Worm (Caenorhabditis elegans) whole organism, L2 larva: ENCODE results near the gene cank-26.

Source experiments
- C34F6.9 ChIP-seq: fragments of 150-350 bp; optimal IDR thresholded peaks from 2 replicates; lab custom pipeline; 2014; ENCODE audit warnings: missing biosample characterization, missing genetic modification characterization
- F13H6.1 ChIP-seq: sonication (generic microtip); optimal IDR thresholded peaks from 2 replicates; lab custom pipeline; 2016; ENCODE audit warnings: missing genetic modification characterization, missing compliant biosample characterization
- R02D3.7 ChIP-seq: fragments of 150-350 bp; optimal IDR thresholded peaks from 2 replicates; lab custom pipeline; 2014; ENCODE audit warnings: missing biosample characterization, missing genetic modification characterization
- Y55F3AM.14 ChIP-seq: fragments of 200-800 bp; sonication (Bioruptor generic); optimal IDR thresholded peaks from 2 replicates; lab custom pipeline; 2018; ENCODE audit warnings: mild to moderate bottlenecking, missing genetic modification characterization, missing compliant biosample characterization
- ZK546.5 ChIP-seq: sonication (generic microtip); optimal IDR thresholded peaks from 2 replicates; lab custom pipeline; 2017; ENCODE audit warnings: missing biosample characterization, missing genetic modification characterization
- alr-1 ChIP-seq: fragments of 150-350 bp; optimal IDR thresholded peaks from 2 replicates; lab custom pipeline; 2014; ENCODE audit warnings: missing biosample characterization, missing genetic modification characterization
- aly-2 ChIP-seq: fragments of 150-350 bp; optimal IDR thresholded peaks from 2 replicates; lab custom pipeline; 2014; ENCODE audit warnings: missing biosample characterization, missing genetic modification characterization
- blmp-1 ChIP-seq: sonication (generic microtip); optimal IDR thresholded peaks from 2 replicates; lab custom pipeline; 2017; ENCODE audit warnings: missing genetic modification characterization, mild to moderate bottlenecking, missing compliant biosample characterization, antibody characterized with exemption, moderate library complexity; ENCODE audit not compliant: insufficient read depth
- crh-2 ChIP-seq: sonication (generic microtip); optimal IDR thresholded peaks from 2 replicates; lab custom pipeline; 2017; ENCODE audit warnings: missing biosample characterization, missing genetic modification characterization
- egl-27 ChIP-seq: sonication (generic microtip); optimal IDR thresholded peaks from 3 replicates; lab custom pipeline; 2017; ENCODE audit warnings: missing biosample characterization, missing genetic modification reagents, missing genetic modification characterization
- elt-1 ChIP-seq: fragments of 150-350 bp; optimal IDR thresholded peaks from 2 replicates; lab custom pipeline; 2014; ENCODE audit warnings: missing biosample characterization, missing genetic modification characterization
- fos-1 ChIP-seq: fragments of 150-350 bp; optimal IDR thresholded peaks from 2 replicates; lab custom pipeline; 2014; ENCODE audit warnings: missing biosample characterization, missing genetic modification characterization
- gmeb-1 ChIP-seq: fragments of 150-350 bp; optimal IDR thresholded peaks from 2 replicates; lab custom pipeline; 2014; ENCODE audit warnings: missing biosample characterization, missing genetic modification characterization
- lin-11 ChIP-seq: fragments of 150-350 bp; sonication (generic microtip); optimal IDR thresholded peaks from 2 replicates; lab custom pipeline; 2014; ENCODE audit warnings: missing biosample characterization, missing genetic modification characterization, inconsistent platforms, mixed read lengths
- lin-13 ChIP-seq: fragments of 150-350 bp; optimal IDR thresholded peaks from 2 replicates; lab custom pipeline; 2014; ENCODE audit warnings: missing biosample characterization, missing genetic modification reagents, missing genetic modification characterization
- lin-39 ChIP-seq: fragments of 150-350 bp; optimal IDR thresholded peaks from 2 replicates; lab custom pipeline; 2014; ENCODE audit warnings: missing biosample characterization, missing genetic modification reagents, missing genetic modification characterization
- lsy-2 ChIP-seq, 2 experiments: fragments of 150-350 bp in 1 of 2; sonication (generic microtip) in 1 of 2; optimal IDR thresholded peaks; 2 replicates each; lab custom pipeline; 2014 to 2017; ENCODE audit warnings: missing biosample characterization in 2 of 2, missing genetic modification characterization in 2 of 2
- mab-5 ChIP-seq: fragments of 150-350 bp; optimal IDR thresholded peaks from 2 replicates; lab custom pipeline; 2014; ENCODE audit warnings: missing biosample characterization, missing genetic modification characterization
- mbf-1 ChIP-seq: sonication (generic microtip); optimal IDR thresholded peaks from 2 replicates; lab custom pipeline; 2017; ENCODE audit warnings: missing biosample characterization, missing genetic modification characterization
- nhr-10 ChIP-seq: sonication (generic microtip); optimal IDR thresholded peaks from 2 replicates; lab custom pipeline; 2017; ENCODE audit warnings: missing biosample characterization, missing genetic modification characterization
- nhr-11 ChIP-seq: fragments of 150-350 bp; optimal IDR thresholded peaks from 2 replicates; lab custom pipeline; 2014; ENCODE audit warnings: missing biosample characterization, missing genetic modification characterization
- nhr-129 ChIP-seq: fragments of 150-350 bp; optimal IDR thresholded peaks from 2 replicates; lab custom pipeline; 2014; ENCODE audit warnings: missing biosample characterization, missing genetic modification characterization
- nhr-21 ChIP-seq: fragments of 150-350 bp; optimal IDR thresholded peaks from 2 replicates; lab custom pipeline; 2014; ENCODE audit warnings: missing biosample characterization, missing genetic modification characterization
- nhr-237 ChIP-seq: fragments of 150-350 bp; optimal IDR thresholded peaks from 2 replicates; lab custom pipeline; 2014; ENCODE audit warnings: missing biosample characterization, missing genetic modification characterization
- nhr-25 ChIP-seq: fragments of 150-350 bp; sonication (generic microtip); optimal IDR thresholded peaks from 3 replicates; lab custom pipeline; 2014; ENCODE audit warnings: missing biosample characterization, missing genetic modification characterization
- nhr-6 ChIP-seq: fragments of 150-350 bp; optimal IDR thresholded peaks from 2 replicates; lab custom pipeline; 2014; ENCODE audit warnings: missing biosample characterization, missing genetic modification characterization
- nhr-77 ChIP-seq: fragments of 150-350 bp; optimal IDR thresholded peaks from 2 replicates; lab custom pipeline; 2014; ENCODE audit warnings: missing biosample characterization, missing genetic modification characterization
- sem-4 ChIP-seq: fragments of 150-350 bp; optimal IDR thresholded peaks from 2 replicates; lab custom pipeline; 2014; ENCODE audit warnings: missing biosample characterization, missing genetic modification reagents, missing genetic modification characterization
- skn-1 ChIP-seq: sonication (generic microtip); optimal IDR thresholded peaks from 2 replicates; lab custom pipeline; 2017; ENCODE audit warnings: missing biosample characterization, missing genetic modification characterization
- sma-3 ChIP-seq: sonication (generic microtip); optimal IDR thresholded peaks from 2 replicates; lab custom pipeline; 2016; ENCODE audit warnings: missing genetic modification reagents, missing genetic modification characterization, missing compliant biosample characterization
- sma-9 ChIP-seq, 2 experiments: fragments of 150-350 bp in 1 of 2; sonication (generic microtip) in 1 of 2; optimal IDR thresholded peaks; 2 replicates each; lab custom pipeline; 2014 to 2016; ENCODE audit warnings: missing genetic modification characterization in 2 of 2, mild to moderate bottlenecking in 1 of 2, missing biosample characterization in 1 of 2, missing compliant biosample characterization in 1 of 2, missing genetic modification reagents in 1 of 2, moderate library complexity in 1 of 2
- unc-39 ChIP-seq: fragments of 150-350 bp; optimal IDR thresholded peaks from 2 replicates; lab custom pipeline; 2014; ENCODE audit warnings: missing biosample characterization, missing genetic modification characterization
- unc-55 ChIP-seq: fragments of 150-350 bp; sonication (generic microtip); optimal IDR thresholded peaks from 3 replicates; lab custom pipeline; 2014; ENCODE audit warnings: missing biosample characterization, missing genetic modification reagents, missing genetic modification characterization
- unc-62 ChIP-seq: fragments of 150-350 bp; optimal IDR thresholded peaks from 2 replicates; lab custom pipeline; 2014; ENCODE audit warnings: missing biosample characterization, missing genetic modification reagents, missing genetic modification characterization
- zag-1 ChIP-seq: fragments of 150-350 bp; optimal IDR thresholded peaks from 2 replicates; lab custom pipeline; 2014; ENCODE audit warnings: missing biosample characterization, missing genetic modification characterization
- ztf-1 ChIP-seq: fragments of 200-800 bp; sonication (Bioruptor generic); conservative IDR thresholded peaks from 2 replicates; pipeline ENCODE4 v1.3.6; 2022; ENCODE audit warnings: missing genetic modification characterization, missing compliant biosample characterization
- ztf-4 ChIP-seq: fragments of 150-350 bp; optimal IDR thresholded peaks from 2 replicates; lab custom pipeline; 2014; ENCODE audit warnings: missing biosample characterization, missing genetic modification characterization

cank-26 gene

DNA sequence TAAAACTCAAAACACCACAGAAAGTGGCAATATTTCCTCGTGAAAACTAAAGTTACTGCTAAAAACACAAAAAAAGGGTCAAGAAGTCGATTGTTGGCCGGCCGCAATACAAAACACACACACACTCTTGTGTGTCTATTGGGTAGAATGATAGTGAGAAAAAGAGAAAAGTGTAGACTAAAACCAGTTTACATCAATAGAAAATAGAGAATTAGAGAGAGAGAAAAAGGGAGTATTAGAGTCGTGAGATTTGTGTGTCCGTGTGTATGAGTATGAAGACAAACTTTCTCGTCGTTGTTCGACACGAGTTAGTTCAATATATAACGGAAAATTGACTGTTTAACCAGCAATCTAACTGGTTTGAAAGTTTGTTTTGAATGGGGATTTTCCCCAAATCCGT, 45.4 kb downstream of the cank-26 start:
- TF ChIP-seq nhr-10 (no peak), elt-1 (no peak), blmp-1 (peak; percentile 66), ztf-4 (tag; lab: Kevin White, UChicago) (no peak), mbf-1 (tag; lab: Kevin White, UChicago) (no peak), nhr-129 (tag; lab: Kevin White, UChicago) (peak; percentile 73), crh-2 (tag; lab: Kevin White, UChicago) (peak; percentile 27), lin-13 (GFP tag; lab: Kevin White, UChicago) (no peak), fos-1 (peak; percentile 67), skn-1 (tag; lab: Kevin White, UChicago) (no peak), nhr-11 (tag; lab: Kevin White, UChicago) (no peak), sma-9 (GFP tag; optimal IDR thresholded peaks at IDR 0.05; lab: Kevin White, UChicago) (peak; percentile 56), sma-9 (tag; optimal IDR thresholded peaks at IDR 0.05; lab: Kevin White, UChicago) (no peak), F13H6.1 (tag; lab: Kevin White, UChicago) (peak; percentile 72), unc-39 (tag; lab: Kevin White, UChicago) (no peak), gmeb-1 (tag; lab: Kevin White, UChicago) (no peak), alr-1 (tag; lab: Kevin White, UChicago) (no peak), nhr-21 (tag; lab: Kevin White, UChicago) (no peak), nhr-77 (tag; lab: Kevin White, UChicago) (no peak), lin-11 (no peak), sma-3 (GFP tag; lab: Kevin White, UChicago) (peak; percentile 17), unc-55 (GFP tag; lab: Kevin White, UChicago) (peak; percentile 43), unc-62 (GFP tag; lab: Kevin White, UChicago) (no peak), aly-2 (tag; lab: Kevin White, UChicago) (no peak), nhr-25 (tag; lab: Kevin White, UChicago) (peak; percentile 0), C34F6.9 (peak; percentile 35), lin-39 (no peak), egl-27 (no peak), lsy-2 (tag; optimal IDR thresholded peaks at IDR 0.05; lab: Kevin White, UChicago) (peak in 1 of 2 experiments; percentile 17)

DNA sequence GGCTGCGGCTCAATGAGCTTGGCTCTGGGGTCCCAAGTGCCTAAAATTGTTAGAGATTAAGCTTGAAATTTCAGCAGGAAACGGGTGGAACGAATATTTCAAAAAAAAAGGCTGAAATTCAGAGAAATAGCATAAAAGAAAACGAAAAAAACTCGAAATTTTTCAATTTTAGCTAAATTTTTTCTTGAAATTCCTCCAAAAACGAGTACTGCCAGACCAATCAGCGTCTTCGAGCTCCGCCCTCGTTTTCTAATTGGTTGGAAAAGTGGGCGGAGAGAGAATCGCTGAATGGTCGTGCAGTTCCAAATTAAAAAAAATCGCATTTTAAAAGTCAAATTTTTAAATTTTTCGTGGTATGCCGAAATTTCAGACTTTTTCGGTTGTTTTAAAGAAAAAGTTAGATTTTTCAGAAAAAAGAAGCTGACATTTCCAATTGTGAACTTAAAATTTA, 46.9 kb downstream of the cank-26 start, which contains the start of gene plpp-1.1:
Gene plpp-1.1, minus strand, starts transcription at position 51 of the 451 bp plus-strand sequence.
- TF ChIP-seq sem-4 (tag; lab: Kevin White, UChicago) (no peak), mab-5 (tag; lab: Kevin White, UChicago) (no peak), nhr-21 (tag; lab: Kevin White, UChicago) (no peak), zag-1 (no peak), nhr-77 (tag; lab: Kevin White, UChicago) (no peak), alr-1 (tag; lab: Kevin White, UChicago) (no peak), ZK546.5 (tag; lab: Kevin White, UChicago) (no peak), nhr-237 (tag; lab: Kevin White, UChicago) (no peak), ztf-1 (GFP tag; lab: Robert Waterston, UW) (no peak), elt-1 (no peak), nhr-6 (tag; lab: Kevin White, UChicago) (no peak), Y55F3AM.14 (GFP tag; lab: Kevin White, UChicago) (no peak), R02D3.7 (tag; lab: Kevin White, UChicago) (no peak), blmp-1 (no peak), nhr-10 (no peak), egl-27 (no peak)
